Fruit fly (Drosophila melanogaster) Kc167 (cell line): ENCODE measurements around the gene CG14628.

Source experiments
- Myc ChIP-seq: fragments of >200 bp; optimal IDR thresholded peaks from 2 replicates; lab custom pipeline; 2017; ENCODE audit warnings: missing external identifiers
- Sin3A ChIP-seq: fragments of >200 bp; optimal IDR thresholded peaks from 2 replicates; lab custom pipeline; 2018; ENCODE audit warnings: missing external identifiers
- insv ChIP-seq: fragments of >200 bp; optimal IDR thresholded peaks from 3 replicates; lab custom pipeline; 2018; ENCODE audit warnings: missing external identifiers
- psq ChIP-seq: fragments of >200 bp; optimal IDR thresholded peaks from 2 replicates; lab custom pipeline; 2017; ENCODE audit warnings: missing external identifiers
- ttk ChIP-seq: sonication (Bioruptor generic); optimal IDR thresholded peaks from 2 replicates; lab custom pipeline; 2017; ENCODE audit warnings: missing external identifiers

dm6 chrX:1110185-1110584, 35.3 kb upstream of the CG14628 start:
- no peak for TF ChIP-seq insv
- TF ChIP-seq Myc (lab: Kevin White, UChicago) = no peak
- no peak for TF ChIP-seq Sin3A (lab: Kevin White, UChicago)
- TF ChIP-seq psq (lab: Kevin White, UChicago) = no peak
- TF ChIP-seq ttk = no peak
